Worm (Caenorhabditis elegans): ENCODE data around the gene lgc-10.

DNA sequence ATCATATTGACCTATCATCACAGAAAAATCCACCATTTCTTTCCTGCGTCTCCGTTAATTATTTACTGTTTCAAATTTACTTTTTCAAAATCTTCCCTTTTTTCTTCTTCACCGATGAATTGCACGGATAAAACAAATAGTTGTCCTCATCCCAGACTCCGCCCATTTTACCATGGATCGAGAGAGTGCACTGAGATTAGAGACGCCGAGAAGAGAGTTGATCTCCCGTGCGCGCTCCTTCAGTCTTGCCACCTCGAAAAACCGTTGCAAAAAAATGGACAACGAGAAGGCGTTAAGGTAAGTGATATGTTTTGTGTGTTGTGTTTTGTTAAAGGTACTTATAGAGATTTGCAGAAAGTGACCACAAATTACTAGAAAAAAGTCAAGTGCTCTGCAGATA, 19.3 kb downstream of the lgc-10 start, which contains the start of gene dlc-5:
- no peak for TF ChIP-seq nfya-1 (tag; optimal IDR thresholded peaks at IDR 0.05)
- TF ChIP-seq C08G9.2 (tag; optimal IDR thresholded peaks at IDR 0.05), result no peak
- no peak for TF ChIP-seq K09A11.1 (tag; optimal IDR thresholded peaks at IDR 0.05; ENCODE audit: insufficient read depth)
- no peak for TF ChIP-seq pag-3 (tag; optimal IDR thresholded peaks at IDR 0.05; ENCODE audit: borderline replicate concordance)
- no peak for TF ChIP-seq ceh-2 (tag; optimal IDR thresholded peaks at IDR 0.05)
- TF ChIP-seq pha-4 (tag; optimal IDR thresholded peaks at IDR 0.05), result no peak
- no peak for TF ChIP-seq dve-1 (tag; optimal IDR thresholded peaks at IDR 0.05)
- no peak for TF ChIP-seq rnt-1 (tag; optimal IDR thresholded peaks at IDR 0.05)
- TF ChIP-seq elt-4 (tag; optimal IDR thresholded peaks at IDR 0.05), result no peak
- no peak for TF ChIP-seq syd-9 (tag; optimal IDR thresholded peaks at IDR 0.05)

Data from whole organism, late embryonic.